Fruit fly (Drosophila melanogaster) whole organism, embryonic: ENCODE measurements around the gene CG14339.

ENCODE experiments used
- Antp ChIP-seq: fragments of 200-800 bp; sonication (Bioruptor generic); optimal IDR thresholded peaks from 3 replicates; lab custom pipeline; 2016; ENCODE audit warnings: missing biosample characterization, missing genetic modification characterization
- Atf3 ChIP-seq: fragments of 200-800 bp; sonication (Bioruptor generic); optimal IDR thresholded peaks from 3 replicates; lab custom pipeline; 2016; ENCODE audit warnings: missing biosample characterization, missing genetic modification characterization
- CG10147 ChIP-seq: fragments of 200-800 bp; sonication (Bioruptor generic); optimal IDR thresholded peaks from 2 replicates; lab custom pipeline; 2019; ENCODE audit warnings: missing biosample characterization, mild to moderate bottlenecking, missing genetic modification characterization, moderate library complexity
- CG10209 ChIP-seq: fragments of 200-800 bp; sonication (Bioruptor generic); optimal IDR thresholded peaks from 3 replicates; lab custom pipeline; 2017; ENCODE audit warnings: missing biosample characterization, mild to moderate bottlenecking, missing genetic modification characterization, missing genetic modification reagents
- CG10431 ChIP-seq: fragments of 200-800 bp; sonication (Bioruptor generic); optimal IDR thresholded peaks from 3 replicates; lab custom pipeline; 2018; ENCODE audit warnings: missing biosample characterization, mild to moderate bottlenecking, missing genetic modification characterization
- CG10654 ChIP-seq: fragments of 200-800 bp; sonication (Bioruptor generic); optimal IDR thresholded peaks from 2 replicates; lab custom pipeline; 2016; ENCODE audit warnings: missing biosample characterization, missing genetic modification characterization
- CG11456 ChIP-seq: fragments of 200-800 bp; sonication (Bioruptor generic); IDR thresholded peaks from 3 replicates; pipeline ENCODE4 v1.3.6; 2022; ENCODE audit warnings: missing biosample characterization, missing genetic modification characterization
- CG12071 ChIP-seq: fragments of 200-800 bp; sonication (Bioruptor generic); optimal IDR thresholded peaks from 3 replicates; lab custom pipeline; 2018; ENCODE audit warnings: missing biosample characterization, mild to moderate bottlenecking, missing genetic modification characterization
- CG1529 ChIP-seq: fragments of 200-800 bp; sonication (Bioruptor generic); optimal IDR thresholded peaks from 3 replicates; lab custom pipeline; 2018; ENCODE audit warnings: missing biosample characterization, missing genetic modification characterization
- CG15601 ChIP-seq: fragments of 200-800 bp; sonication (Bioruptor generic); optimal IDR thresholded peaks from 3 replicates; lab custom pipeline; 2019; ENCODE audit warnings: missing biosample characterization, mild to moderate bottlenecking, missing genetic modification characterization, moderate library complexity
- CG17829 ChIP-seq: fragments of 200-800 bp; optimal IDR thresholded peaks from 2 replicates; lab custom pipeline; 2019; ENCODE audit warnings: missing biosample characterization, mild to moderate bottlenecking, missing genetic modification characterization, moderate library complexity
- CG2199 ChIP-seq: fragments of 200-800 bp; sonication (Bioruptor generic); IDR thresholded peaks from 3 replicates; pipeline ENCODE4 v1.3.6; 2022; ENCODE audit warnings: missing biosample characterization, missing genetic modification characterization
- CG30431 ChIP-seq: fragments of 200-800 bp; sonication (Bioruptor generic); optimal IDR thresholded peaks from 2 replicates; lab custom pipeline; 2017; ENCODE audit warnings: missing biosample characterization, missing genetic modification characterization
- CG3163 ChIP-seq: fragments of 200-800 bp; sonication (Bioruptor generic); optimal IDR thresholded peaks from 3 replicates; lab custom pipeline; 2016; ENCODE audit warnings: missing biosample characterization, missing genetic modification characterization
- CG3407 ChIP-seq: fragments of 200-800 bp; sonication (Bioruptor generic); optimal IDR thresholded peaks from 2 replicates; lab custom pipeline; 2018; ENCODE audit warnings: missing biosample characterization, mild to moderate bottlenecking, missing genetic modification characterization
- CG3838 ChIP-seq: fragments of 200-800 bp; sonication (Bioruptor generic); optimal IDR thresholded peaks from 3 replicates; lab custom pipeline; 2016; ENCODE audit warnings: missing biosample characterization, missing genetic modification characterization
- CG5180 ChIP-seq: fragments of 200-800 bp; sonication (Bioruptor generic); optimal IDR thresholded peaks from 3 replicates; lab custom pipeline; 2017; ENCODE audit warnings: missing biosample characterization, missing genetic modification characterization, mild to moderate bottlenecking, moderate library complexity, missing genetic modification reagents
- CG5953 ChIP-seq: fragments of 200-800 bp; sonication (Bioruptor generic); IDR thresholded peaks from 2 replicates; pipeline ENCODE4 v1.3.6; 2022; ENCODE audit warnings: missing biosample characterization, missing genetic modification characterization
- CG7745 ChIP-seq: fragments of 200-800 bp; sonication (Bioruptor generic); optimal IDR thresholded peaks from 2 replicates; lab custom pipeline; 2018; ENCODE audit warnings: missing biosample characterization, mild to moderate bottlenecking, missing genetic modification characterization, moderate library complexity
- CG7987 ChIP-seq: fragments of 200-800 bp; sonication (Bioruptor generic); optimal IDR thresholded peaks from 2 replicates; lab custom pipeline; 2018; ENCODE audit warnings: missing biosample characterization, mild to moderate bottlenecking, missing genetic modification characterization, moderate library complexity
- CG9727 ChIP-seq: fragments of 200-800 bp; sonication (Bioruptor generic); optimal IDR thresholded peaks from 3 replicates; lab custom pipeline; 2017; ENCODE audit warnings: missing biosample characterization, mild to moderate bottlenecking, missing genetic modification characterization
- CG9932 ChIP-seq: fragments of 200-800 bp; sonication (Bioruptor generic); IDR thresholded peaks from 2 replicates; pipeline ENCODE4 v1.3.6; 2022; ENCODE audit warnings: missing biosample characterization, missing genetic modification characterization
- CHES-1-like ChIP-seq: fragments of 200-800 bp; sonication (Bioruptor generic); optimal IDR thresholded peaks from 2 replicates; lab custom pipeline; 2016; ENCODE audit warnings: missing biosample characterization, missing genetic modification characterization
- CTCF ChIP-seq: fragments of 200-800 bp; sonication (Bioruptor generic); optimal IDR thresholded peaks from 2 replicates; lab custom pipeline; 2017; ENCODE audit warnings: missing biosample characterization, mild to moderate bottlenecking, missing genetic modification characterization, moderate library complexity
- Dad ChIP-seq: fragments of 200-800 bp; sonication (Bioruptor generic); optimal IDR thresholded peaks from 3 replicates; lab custom pipeline; 2016; ENCODE audit warnings: missing biosample characterization, missing genetic modification characterization
- Dip2 ChIP-seq: fragments of 200-800 bp; sonication (Bioruptor generic); IDR thresholded peaks from 2 replicates; pipeline ENCODE4 v1.3.6; 2022; ENCODE audit warnings: missing biosample characterization, missing genetic modification characterization
- Ets65A ChIP-seq: fragments of 200-800 bp; sonication (Bioruptor generic); peaks from one replicate; lab custom pipeline; 2016; ENCODE audit warnings: missing biosample characterization, missing genetic modification characterization
- Fer2 ChIP-seq: fragments of 200-800 bp; sonication (Bioruptor generic); optimal IDR thresholded peaks from 2 replicates; lab custom pipeline; 2018; ENCODE audit warnings: missing biosample characterization, mild to moderate bottlenecking, missing genetic modification characterization, moderate library complexity
- Fer3 ChIP-seq: fragments of 200-800 bp; sonication (Bioruptor generic); optimal IDR thresholded peaks from 2 replicates; lab custom pipeline; 2018; ENCODE audit warnings: missing biosample characterization, mild to moderate bottlenecking, missing genetic modification characterization, moderate library complexity
- HLH54F ChIP-seq: fragments of 200-800 bp; sonication (Bioruptor generic); optimal IDR thresholded peaks from 3 replicates; lab custom pipeline; 2016; ENCODE audit warnings: missing biosample characterization, missing genetic modification characterization
- Jarid2 ChIP-seq: fragments of 200-800 bp; sonication (Bioruptor generic); optimal IDR thresholded peaks from 3 replicates; lab custom pipeline; 2017; ENCODE audit warnings: mild to moderate bottlenecking, missing biosample characterization, missing genetic modification reagents, missing genetic modification characterization
- Mes4 ChIP-seq: fragments of 200-800 bp; sonication (Bioruptor generic); optimal IDR thresholded peaks from 2 replicates; lab custom pipeline; 2016; ENCODE audit warnings: missing biosample characterization, missing genetic modification characterization
- NK7.1 ChIP-seq: fragments of 200-800 bp; sonication (Bioruptor generic); optimal IDR thresholded peaks from 3 replicates; lab custom pipeline; 2016; ENCODE audit warnings: missing biosample characterization, missing genetic modification characterization
- Poxn ChIP-seq: fragments of 200-800 bp; sonication (Bioruptor generic); IDR thresholded peaks from 2 replicates; pipeline ENCODE4 v1.3.6; 2022; ENCODE audit warnings: missing biosample characterization, missing genetic modification characterization
- Ssrp ChIP-seq: fragments of 200-800 bp; sonication (Bioruptor generic); optimal IDR thresholded peaks from 2 replicates; lab custom pipeline; 2018; ENCODE audit warnings: missing biosample characterization, mild to moderate bottlenecking, missing genetic modification characterization, moderate library complexity
- Usf ChIP-seq: fragments of 200-800 bp; sonication (Bioruptor generic); optimal IDR thresholded peaks from 2 replicates; lab custom pipeline; 2017; ENCODE audit warnings: missing genotype, missing biosample characterization, missing genetic modification characterization
- bcd ChIP-seq: fragments of 200-800 bp; sonication (Bioruptor generic); optimal IDR thresholded peaks from 2 replicates; lab custom pipeline; 2017; ENCODE audit warnings: missing biosample characterization, mild to moderate bottlenecking, missing genetic modification characterization
- bsh ChIP-seq, 2 experiments: fragments of 200-800 bp; sonication (Bioruptor generic); optimal IDR thresholded peaks; 2 replicates each; lab custom pipeline; 2017 to 2018; ENCODE audit warnings: mild to moderate bottlenecking in 2 of 2, missing biosample characterization in 2 of 2, missing genetic modification characterization in 2 of 2, moderate library complexity in 1 of 2
- cwo ChIP-seq: fragments of 200-800 bp; sonication (Bioruptor generic); optimal IDR thresholded peaks from 3 replicates; lab custom pipeline; 2017; ENCODE audit warnings: missing biosample characterization, missing genetic modification characterization, mild to moderate bottlenecking, moderate library complexity, missing genetic modification reagents
- dmrt99B ChIP-seq: fragments of 200-800 bp; sonication (Bioruptor generic); optimal IDR thresholded peaks from 2 replicates; lab custom pipeline; 2018; ENCODE audit warnings: missing biosample characterization, mild to moderate bottlenecking, missing genetic modification characterization, moderate library complexity
- fd96Cb ChIP-seq: fragments of 200-800 bp; sonication (Bioruptor generic); optimal IDR thresholded peaks from 2 replicates; lab custom pipeline; 2018; ENCODE audit warnings: missing biosample characterization, mild to moderate bottlenecking, missing genetic modification characterization, moderate library complexity
- lilli ChIP-seq: fragments of 200-800 bp; sonication (Bioruptor generic); optimal IDR thresholded peaks from 3 replicates; lab custom pipeline; 2016; ENCODE audit warnings: missing biosample characterization, missing genetic modification characterization
- lov ChIP-seq, 2 experiments: fragments of 200-800 bp in 1 of 2; fragments of >200 bp in 1 of 2; sonication (Bioruptor generic) in 1 of 2; IDR thresholded peaks in 1 of 2; optimal IDR thresholded peaks in 1 of 2; 2 replicates in 1 of 2; 3 replicates in 1 of 2; pipeline versions ENCODE4 v1.3.6 to Lab custom; 2017 to 2022; ENCODE audit warnings: missing biosample characterization in 1 of 2, missing genetic modification characterization in 1 of 2
- maf-S ChIP-seq: fragments of 200-800 bp; sonication (Bioruptor generic); optimal IDR thresholded peaks from 2 replicates; lab custom pipeline; 2016; ENCODE audit warnings: missing biosample characterization, missing genetic modification characterization
- odd ChIP-seq: fragments of 200-800 bp; sonication (Bioruptor generic); optimal IDR thresholded peaks from 2 replicates; lab custom pipeline; 2017; ENCODE audit warnings: missing biosample characterization, mild to moderate bottlenecking, missing genetic modification characterization
- onecut ChIP-seq: fragments of 200-800 bp; sonication (Bioruptor generic); IDR thresholded peaks from 2 replicates; pipeline ENCODE4 v1.3.6; 2022; ENCODE audit warnings: missing biosample characterization, missing genetic modification characterization
- pho ChIP-seq: fragments of 200-800 bp; sonication (Bioruptor generic); optimal IDR thresholded peaks from 2 replicates; lab custom pipeline; 2016; ENCODE audit warnings: missing biosample characterization, missing genetic modification characterization
- slbo ChIP-seq: fragments of 200-800 bp; sonication (Bioruptor generic); IDR thresholded peaks from 2 replicates; pipeline ENCODE4 v1.3.6; 2022; ENCODE audit warnings: missing biosample characterization, missing genetic modification characterization
- tx ChIP-seq: fragments of 200-800 bp; sonication (Bioruptor generic); optimal IDR thresholded peaks from 2 replicates; lab custom pipeline; 2016; ENCODE audit warnings: missing biosample characterization, missing genetic modification characterization
- vvl ChIP-seq: fragments of 200-800 bp; sonication (Bioruptor generic); IDR thresholded peaks from 2 replicates; pipeline ENCODE4 v1.3.6; 2022; ENCODE audit warnings: missing biosample characterization, missing genetic modification characterization

Gene CG14339

DNA sequence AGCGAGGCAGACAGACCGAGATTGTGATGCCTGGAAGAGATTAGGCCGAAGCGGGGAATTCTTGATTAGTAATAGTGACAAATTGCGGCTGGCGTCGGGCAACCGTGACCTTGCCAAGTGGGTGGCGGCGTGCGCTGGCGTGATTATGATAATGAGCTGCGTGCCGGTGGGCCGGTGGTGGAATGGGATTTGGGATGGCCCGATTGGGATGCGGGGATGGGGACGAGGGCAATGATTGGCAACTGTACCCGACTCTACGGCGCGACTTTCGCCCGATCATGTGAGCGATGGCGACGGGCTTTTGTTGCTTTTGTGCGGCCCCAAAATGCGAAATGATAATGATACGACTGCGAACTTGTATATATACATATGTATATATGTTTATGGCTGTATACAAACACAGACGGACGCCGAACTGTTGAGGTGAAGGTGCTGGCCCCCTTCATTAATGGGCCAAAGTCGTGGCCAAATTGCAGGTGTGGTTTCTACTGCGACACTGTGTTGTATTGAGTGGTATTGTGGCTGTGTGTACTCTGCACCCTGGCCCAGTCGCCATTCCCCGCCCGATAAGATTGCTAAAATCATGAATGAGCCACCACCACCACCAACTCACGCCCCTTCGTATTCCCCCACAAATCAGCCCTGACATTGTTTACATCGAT, 8.5 kb downstream of the CG14339 start (continued):
- TF ChIP-seq CG10209 (GFP tag; lab: Kevin White, UChicago): no peak
- no peak for TF ChIP-seq lilli (GFP tag; lab: Kevin White, UChicago)
- no peak for TF ChIP-seq CG5180
- no peak for TF ChIP-seq Ets65A (GFP tag; lab: Kevin White, UChicago)
- no peak for TF ChIP-seq Fer3 (tag; lab: Kevin White, UChicago)
- TF ChIP-seq CG30431 (GFP tag; lab: Kevin White, UChicago): no peak
- no peak for TF ChIP-seq HLH54F (GFP tag; lab: Kevin White, UChicago)
- no peak for TF ChIP-seq Fer2 (tag; lab: Kevin White, UChicago)
- TF ChIP-seq bcd (GFP tag; lab: Kevin White, UChicago): no peak
- no peak for TF ChIP-seq CG9932
- TF ChIP-seq dmrt99B: no peak
- TF ChIP-seq Dad (GFP tag; lab: Kevin White, UChicago): no peak
- TF ChIP-seq CG7987: peak; percentile 77
- no peak for TF ChIP-seq CG1529
- no peak for TF ChIP-seq CHES-1-like (GFP tag; lab: Kevin White, UChicago)
- TF ChIP-seq CG15601 (tag; lab: Kevin White, UChicago): no peak
- TF ChIP-seq maf-S: no peak
- no peak for TF ChIP-seq NK7.1 (GFP tag; lab: Kevin White, UChicago)
- no peak for TF ChIP-seq CG3163 (GFP tag; lab: Kevin White, UChicago)
- no peak for TF ChIP-seq bsh (GFP tag; optimal IDR thresholded peaks at IDR 0.05; lab: Kevin White, UChicago)
- no peak for TF ChIP-seq Jarid2 (GFP tag; lab: Kevin White, UChicago)
- no peak for TF ChIP-seq CG10654

dm6 chr2L:1118149-1118548, 9.8 kb downstream of the CG14339 start:
- no peak for TF ChIP-seq CG10147
- no peak for TF ChIP-seq fd96Cb (tag; lab: Kevin White, UChicago)
- TF ChIP-seq CG3838 (GFP tag; lab: Kevin White, UChicago): no peak
- TF ChIP-seq Antp: no peak
- no peak for TF ChIP-seq CG12071
- TF ChIP-seq Mes4 (GFP tag; lab: Kevin White, UChicago): no peak
- TF ChIP-seq lov (optimal IDR thresholded peaks at IDR 0.05; lab: Kevin White, UChicago): no peak
- no peak for TF ChIP-seq lov (GFP tag; IDR thresholded peaks at IDR 0.05; lab: Robert Waterston, UW)
- no peak for TF ChIP-seq CG5953
- TF ChIP-seq Fer3 (tag; lab: Kevin White, UChicago): no peak
- no peak for TF ChIP-seq bcd (GFP tag; lab: Kevin White, UChicago)
- no peak for TF ChIP-seq CG17829 (tag; lab: Kevin White, UChicago)
- no peak for TF ChIP-seq Dip2 (GFP tag; lab: Robert Waterston, UW)
- no peak for TF ChIP-seq odd (GFP tag; lab: Kevin White, UChicago)
- TF ChIP-seq slbo (GFP tag; lab: Robert Waterston, UW): 0 out of 2 replicates have a peak, but pooled peaks have one; percentile 11
- peak; percentile 32 for TF ChIP-seq CG9727 (GFP tag; lab: Kevin White, UChicago)
- no peak for TF ChIP-seq maf-S
- no peak for TF ChIP-seq Usf (GFP tag; lab: Kevin White, UChicago)
- TF ChIP-seq vvl (GFP tag; lab: Robert Waterston, UW): peak; percentile 13; the same call in 1 of the 2 replicates
- peak; percentile 63 for TF ChIP-seq CTCF (GFP tag; lab: Kevin White, UChicago)
- TF ChIP-seq onecut (GFP tag; lab: Robert Waterston, UW): no peak
- TF ChIP-seq CG7745 (tag; lab: Kevin White, UChicago): no peak
- TF ChIP-seq CG2199 (GFP tag; lab: Robert Waterston, UW): 0 out of 3 replicates have a peak, but pooled peaks have one; percentile 52
- no peak for TF ChIP-seq Poxn (GFP tag; lab: Robert Waterston, UW)
- no peak for TF ChIP-seq Atf3
- no peak for TF ChIP-seq Jarid2 (GFP tag; lab: Kevin White, UChicago)
- no peak for TF ChIP-seq CG11456 (GFP tag; lab: Robert Waterston, UW)
- no peak for TF ChIP-seq Ssrp (tag; lab: Kevin White, UChicago)
- no peak for TF ChIP-seq cwo (GFP tag; lab: Kevin White, UChicago)
- no peak for TF ChIP-seq tx (GFP tag; lab: Kevin White, UChicago)
- TF ChIP-seq CG3407: peak; percentile 36
- TF ChIP-seq pho: no peak
- TF ChIP-seq CG10431: no peak
